Worm (Caenorhabditis elegans): ENCODE results near the gene W04G3.10.

W04G3.10 gene

ce11 chrX:11031047-11031695 lies 46.9 kb downstream of the W04G3.10 start (continued):
- TF ChIP-seq pha-4 (tag; optimal IDR thresholded peaks at IDR 0.05) (peak; percentile 77), ama-1 (optimal IDR thresholded peaks at IDR 0.05) (peak; percentile 76)

- no peak for TF ChIP-seq R02D3.7 (tag; optimal IDR thresholded peaks at IDR 0.05)
- no peak for TF ChIP-seq aly-2 (tag; optimal IDR thresholded peaks at IDR 0.05)
- no peak for TF ChIP-seq zag-1 (tag; optimal IDR thresholded peaks at IDR 0.05)
- no peak for TF ChIP-seq daf-12 (tag; optimal IDR thresholded peaks at IDR 0.05)
- TF ChIP-seq egl-27 (tag; optimal IDR thresholded peaks at IDR 0.05) = no peak
- no peak for TF ChIP-seq ztf-11 (tag; optimal IDR thresholded peaks at IDR 0.05)
- TF ChIP-seq nhr-43 (tag; optimal IDR thresholded peaks at IDR 0.05; ENCODE audit: poor library complexity, severe bottlenecking) = no peak
- TF ChIP-seq ama-1 (optimal IDR thresholded peaks at IDR 0.05) = no peak
- no peak for TF ChIP-seq fkh-10 (GFP tag; optimal IDR thresholded peaks at IDR 0.05)
- no peak for TF ChIP-seq jun-1 (tag; optimal IDR thresholded peaks at IDR 0.05)
- TF ChIP-seq nhr-25 (tag; optimal IDR thresholded peaks at IDR 0.05) = no peak
- TF ChIP-seq nhr-67 (tag; optimal IDR thresholded peaks at IDR 0.05) = no peak
- TF ChIP-seq snpc-4 (tag; optimal IDR thresholded peaks at IDR 0.05) = no peak
- TF ChIP-seq lsy-12 (tag; optimal IDR thresholded peaks at IDR 0.05) = no peak
Measured at ce11 chrX:11028617-11029016, 49.4 kb downstream of the W04G3.10 start, which contains the start of gene ldb-1. Gene ldb-1 (plus strand): TSS chrX:11028917.

Data from whole organism, L3 larva.